Worm (Caenorhabditis elegans) whole organism, late embryonic: ENCODE data around the gene C07B5.4.

Source experiments
- C08G9.2 ChIP-seq: sonication (generic microtip); optimal IDR thresholded peaks from 2 replicates; lab custom pipeline; 2016; ENCODE audit warnings: mild to moderate bottlenecking, missing genetic modification characterization, moderate library complexity, missing compliant biosample characterization
- Y22D7AL.16 ChIP-seq: sonication (generic microtip); optimal IDR thresholded peaks from 2 replicates; lab custom pipeline; 2016; ENCODE audit warnings: missing genetic modification characterization, missing compliant biosample characterization
- ahr-1 ChIP-seq: sonication (generic microtip); optimal IDR thresholded peaks from 2 replicates; lab custom pipeline; 2016; ENCODE audit warnings: missing genetic modification characterization, missing compliant biosample characterization
- ceh-18 ChIP-seq: sonication (generic microtip); optimal IDR thresholded peaks from 2 replicates; lab custom pipeline; 2016; ENCODE audit warnings: missing genetic modification characterization, missing compliant biosample characterization
- ceh-2 ChIP-seq: sonication (generic microtip); optimal IDR thresholded peaks from 2 replicates; lab custom pipeline; 2016; ENCODE audit warnings: missing genotype, missing genetic modification characterization, missing compliant biosample characterization
- ceh-22 ChIP-seq: sonication (generic microtip); optimal IDR thresholded peaks from 2 replicates; lab custom pipeline; 2017; ENCODE audit warnings: missing biosample characterization, missing genetic modification characterization
- ceh-30 ChIP-seq: fragments of 150-350 bp; optimal IDR thresholded peaks from 2 replicates; lab custom pipeline; 2014; ENCODE audit warnings: missing biosample characterization, missing genetic modification characterization
- ceh-31 ChIP-seq: sonication (generic microtip); optimal IDR thresholded peaks from 2 replicates; lab custom pipeline; 2016; ENCODE audit warnings: missing genetic modification characterization, missing compliant biosample characterization
- ceh-34 ChIP-seq: sonication (generic microtip); optimal IDR thresholded peaks from 2 replicates; lab custom pipeline; 2016; ENCODE audit warnings: mild to moderate bottlenecking, missing genetic modification characterization, missing compliant biosample characterization
- ceh-9 ChIP-seq: sonication (generic microtip); optimal IDR thresholded peaks from 2 replicates; lab custom pipeline; 2016; ENCODE audit warnings: mild to moderate bottlenecking, missing genetic modification characterization, inconsistent platforms, missing compliant biosample characterization
- che-1 ChIP-seq: sonication (generic microtip); optimal IDR thresholded peaks from 2 replicates; lab custom pipeline; 2016; ENCODE audit warnings: mild to moderate bottlenecking, missing genetic modification characterization, missing compliant biosample characterization
- dmd-4 ChIP-seq: sonication (generic microtip); optimal IDR thresholded peaks from 2 replicates; lab custom pipeline; 2016; ENCODE audit warnings: borderline replicate concordance, missing genetic modification characterization, missing compliant biosample characterization
- elt-2 ChIP-seq: sonication (generic microtip); optimal IDR thresholded peaks from 2 replicates; lab custom pipeline; 2016; ENCODE audit warnings: missing genetic modification reagents, missing genetic modification characterization, missing compliant biosample characterization
- ets-4 ChIP-seq: sonication (generic microtip); optimal IDR thresholded peaks from 2 replicates; lab custom pipeline; 2016; ENCODE audit warnings: missing genetic modification characterization, missing compliant biosample characterization
- eyg-1 ChIP-seq: sonication (generic microtip); optimal IDR thresholded peaks from 2 replicates; lab custom pipeline; 2016; ENCODE audit warnings: missing genotype, missing genetic modification characterization, missing compliant biosample characterization
- hlh-30 ChIP-seq: sonication (generic microtip); optimal IDR thresholded peaks from 2 replicates; lab custom pipeline; 2017; ENCODE audit warnings: antibody characterized with exemption, missing genetic modification characterization, missing compliant biosample characterization; ENCODE audit not compliant: insufficient read depth
- hlh-8 ChIP-seq: sonication (generic microtip); optimal IDR thresholded peaks from 2 replicates; lab custom pipeline; 2016; ENCODE audit warnings: missing genotype, missing genetic modification characterization, missing compliant biosample characterization
- lim-6 ChIP-seq: sonication (generic microtip); optimal IDR thresholded peaks from 2 replicates; lab custom pipeline; 2016; ENCODE audit warnings: missing genetic modification characterization, missing compliant biosample characterization
- madf-2 ChIP-seq: sonication (generic microtip); optimal IDR thresholded peaks from 2 replicates; lab custom pipeline; 2017; ENCODE audit warnings: missing genetic modification characterization, missing compliant biosample characterization
- mec-3 ChIP-seq: sonication (generic microtip); optimal IDR thresholded peaks from 2 replicates; lab custom pipeline; 2016; ENCODE audit warnings: borderline replicate concordance, missing genetic modification characterization, missing compliant biosample characterization
- nhr-232 ChIP-seq: sonication (generic microtip); optimal IDR thresholded peaks from 2 replicates; lab custom pipeline; 2016; ENCODE audit warnings: missing genetic modification characterization, missing compliant biosample characterization
- pat-9 ChIP-seq: fragments of 200-800 bp; sonication (Bioruptor generic); optimal IDR thresholded peaks from 2 replicates; lab custom pipeline; 2018; ENCODE audit warnings: mild to moderate bottlenecking, missing genetic modification characterization, moderate library complexity, missing compliant biosample characterization
- pax-1 ChIP-seq: fragments of 150-350 bp; optimal IDR thresholded peaks from 2 replicates; lab custom pipeline; 2014; ENCODE audit warnings: missing biosample characterization, missing genetic modification characterization
- pha-2 ChIP-seq: sonication (generic microtip); optimal IDR thresholded peaks from 2 replicates; lab custom pipeline; 2017; ENCODE audit warnings: mild to moderate bottlenecking, missing genetic modification characterization, missing compliant biosample characterization
- pha-4 ChIP-seq: fragments of 150-350 bp; optimal IDR thresholded peaks from 2 replicates; lab custom pipeline; 2018; ENCODE audit warnings: missing biosample characterization, missing genetic modification reagents, missing genetic modification characterization
- pqm-1 ChIP-seq: sonication (generic microtip); optimal IDR thresholded peaks from 2 replicates; lab custom pipeline; 2016; ENCODE audit warnings: missing genetic modification characterization, missing compliant biosample characterization
- pros-1 ChIP-seq: fragments of 150-350 bp; optimal IDR thresholded peaks from 2 replicates; lab custom pipeline; 2014; ENCODE audit warnings: missing biosample characterization, missing genetic modification reagents, missing genetic modification characterization
- ref-2 ChIP-seq: sonication (generic microtip); optimal IDR thresholded peaks from 2 replicates; lab custom pipeline; 2016; ENCODE audit warnings: missing genetic modification characterization, missing compliant biosample characterization
- sdc-2 ChIP-seq: sonication (generic microtip); optimal IDR thresholded peaks from 2 replicates; lab custom pipeline; 2016; ENCODE audit warnings: missing genotype, missing genetic modification characterization, missing compliant biosample characterization
- sox-4 ChIP-seq: sonication (generic microtip); optimal IDR thresholded peaks from 2 replicates; lab custom pipeline; 2017; ENCODE audit warnings: mild to moderate bottlenecking, missing genetic modification characterization, inconsistent platforms, missing compliant biosample characterization
- syd-9 ChIP-seq: sonication (generic microtip); optimal IDR thresholded peaks from 2 replicates; lab custom pipeline; 2016; ENCODE audit warnings: mild to moderate bottlenecking, missing genetic modification characterization, moderate library complexity, missing compliant biosample characterization
- tbx-2 ChIP-seq: sonication (generic microtip); optimal IDR thresholded peaks from 2 replicates; lab custom pipeline; 2016; ENCODE audit warnings: missing genetic modification characterization, missing compliant biosample characterization
- unc-42 ChIP-seq: sonication (generic microtip); optimal IDR thresholded peaks from 2 replicates; lab custom pipeline; 2016; ENCODE audit warnings: missing genotype, missing genetic modification characterization, missing compliant biosample characterization
- unc-55 ChIP-seq: sonication (generic microtip); optimal IDR thresholded peaks from 2 replicates; lab custom pipeline; 2017; ENCODE audit warnings: missing biosample characterization, missing genetic modification reagents, missing genetic modification characterization
- unc-86 ChIP-seq: sonication (generic microtip); optimal IDR thresholded peaks from 2 replicates; lab custom pipeline; 2016; ENCODE audit warnings: missing genetic modification characterization, missing compliant biosample characterization
- ztf-16 ChIP-seq: sonication (generic microtip); optimal IDR thresholded peaks from 2 replicates; lab custom pipeline; 2017; ENCODE audit warnings: missing genetic modification characterization, missing compliant biosample characterization

The C07B5.4 gene

ce11 chrX:9565881-9566280 is 36.4 kb downstream of the C07B5.4 start, which contains the start of gene moc-5:
Gene moc-5, minus strand, starts transcription at chrX:9565981.
- TF ChIP-seq ceh-31 (no peak), Y22D7AL.16 (tag; lab: Kevin White, UChicago) (no peak), ceh-34 (tag; lab: Kevin White, UChicago) (no peak), sdc-2 (tag; lab: Kevin White, UChicago) (no peak), unc-55 (GFP tag; lab: Kevin White, UChicago) (no peak), ceh-18 (tag; lab: Kevin White, UChicago) (no peak)

- TF ChIP-seq ets-4 (tag; lab: Kevin White, UChicago) (no peak), hlh-30 (no peak), dmd-4 (tag; lab: Kevin White, UChicago) (no peak), unc-42 (tag; lab: Kevin White, UChicago) (no peak), unc-55 (GFP tag; lab: Kevin White, UChicago) (no peak)
Observed at ce11 chrX:9566429-9566828, 37.0 kb downstream of the C07B5.4 start, which contains the start of gene F49E2.2. Gene F49E2.2, plus strand, starts transcription at chrX:9566729.

ce11 chrX:9568574-9568973 is 39.1 kb downstream of the C07B5.4 start:
- TF ChIP-seq ceh-34 (tag; lab: Kevin White, UChicago) (no peak), sox-4 (tag; lab: Kevin White, UChicago) (no peak), elt-2 (peak; percentile 20), pros-1 (no peak)

- TF ChIP-seq pax-1 = no peak
- no peak for TF ChIP-seq hlh-8
- TF ChIP-seq tbx-2 (tag; lab: Kevin White, UChicago) = no peak
- TF ChIP-seq ets-4 (tag; lab: Kevin White, UChicago) = no peak
- TF ChIP-seq ztf-16 (tag; lab: Kevin White, UChicago) = no peak
- no peak for TF ChIP-seq unc-86 (tag; lab: Kevin White, UChicago)
- no peak for TF ChIP-seq elt-2
- TF ChIP-seq pha-4 (tag; lab: Kevin White, UChicago) = no peak
- no peak for TF ChIP-seq lim-6
- TF ChIP-seq hlh-30 = no peak
- no peak for TF ChIP-seq ahr-1 (tag; lab: Kevin White, UChicago)
- TF ChIP-seq syd-9 (tag; lab: Kevin White, UChicago) = no peak
- TF ChIP-seq dmd-4 (tag; lab: Kevin White, UChicago) = no peak
Observed at ce11 chrX:9576928-9577327, 47.5 kb downstream of the C07B5.4 start, which contains the start of gene glb-17. Gene glb-17, minus strand, starts transcription at chrX:9577028.

- no peak for TF ChIP-seq pax-1
- no peak for TF ChIP-seq ceh-31
- TF ChIP-seq syd-9 (tag; lab: Kevin White, UChicago) = no peak
- TF ChIP-seq Y22D7AL.16 (tag; lab: Kevin White, UChicago) = no peak
Observed at ce11 chrX:9584333-9584732, 54.9 kb downstream of the C07B5.4 start, which contains the start of gene gpx-5. Gene gpx-5, plus strand, starts transcription at chrX:9584668.

- TF ChIP-seq nhr-232 (no peak), che-1 (no peak), ets-4 (tag; lab: Kevin White, UChicago) (no peak), ceh-30 (no peak), pqm-1 (tag; lab: Kevin White, UChicago) (no peak), eyg-1 (tag; lab: Kevin White, UChicago) (no peak), madf-2 (tag; lab: Kevin White, UChicago) (no peak), syd-9 (tag; lab: Kevin White, UChicago) (no peak), ceh-22 (tag; lab: Kevin White, UChicago) (no peak), ref-2 (tag; lab: Kevin White, UChicago) (no peak), ceh-2 (tag; lab: Kevin White, UChicago) (no peak), pha-2 (no peak), sdc-2 (tag; lab: Kevin White, UChicago) (no peak), ahr-1 (tag; lab: Kevin White, UChicago) (no peak), ceh-9 (tag; lab: Kevin White, UChicago) (no peak), ceh-34 (tag; lab: Kevin White, UChicago) (no peak), ztf-16 (tag; lab: Kevin White, UChicago) (no peak), mec-3 (tag; lab: Kevin White, UChicago) (no peak), C08G9.2 (tag; lab: Kevin White, UChicago) (no peak), pat-9 (tag; lab: Kevin White, UChicago) (no peak)
Observed at ce11 chrX:9585584-9586166, 56.2 kb downstream of the C07B5.4 start.
